Worm (Caenorhabditis elegans): ENCODE measurements around the gene C23G10.7.

C23G10.7 gene

DNA sequence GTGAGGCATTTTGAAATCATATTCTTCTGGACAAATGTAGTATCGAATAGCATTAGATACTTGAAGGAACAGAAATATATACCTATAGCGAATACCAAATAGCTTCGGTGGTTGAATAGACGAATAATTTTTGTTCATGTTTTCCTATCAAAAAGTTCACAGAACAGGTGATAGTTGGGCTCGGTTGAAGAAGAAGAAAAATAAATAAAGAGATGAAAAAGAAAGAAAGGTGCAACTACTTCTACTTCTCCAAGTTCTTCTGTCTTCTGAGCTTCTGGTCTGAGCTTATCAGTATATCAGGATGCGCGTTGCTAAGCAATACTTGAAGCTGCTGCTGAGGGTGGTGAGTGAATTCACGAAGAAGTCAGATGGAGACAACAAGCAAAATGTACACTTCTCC is 15.7 kb upstream of the C23G10.7 start, which contains the start of gene C23G10.10:
TSS of gene C23G10.10 (minus strand) at position 101 of the 400 bp plus-strand sequence.
- TF ChIP-seq lin-35 (GFP tag; optimal IDR thresholded peaks at IDR 0.05) (no peak), mef-2 (tag; optimal IDR thresholded peaks at IDR 0.05) (no peak), fkh-8 (tag; optimal IDR thresholded peaks at IDR 0.05) (peak; percentile 34), snpc-4 (tag; optimal IDR thresholded peaks at IDR 0.05) (no peak), dpl-1 (GFP tag; optimal IDR thresholded peaks at IDR 0.05) (no peak)

ce11 chrIII:6210215-6210822 is 12.1 kb upstream of the C23G10.7 start:
- no peak for TF ChIP-seq isw-1 (GFP tag; IDR thresholded peaks at IDR 0.05)
- no peak for TF ChIP-seq lin-35 (GFP tag; optimal IDR thresholded peaks at IDR 0.05)
- TF ChIP-seq snpc-4 (tag; optimal IDR thresholded peaks at IDR 0.05) = peak; percentile 46
- TF ChIP-seq nhr-237 (tag; optimal IDR thresholded peaks at IDR 0.05) = no peak
- no peak for TF ChIP-seq lin-13 (GFP tag; optimal IDR thresholded peaks at IDR 0.05)
- TF ChIP-seq swsn-7 (tag; optimal IDR thresholded peaks at IDR 0.05) = no peak
- no peak for TF ChIP-seq hlh-17 (GFP tag; optimal IDR thresholded peaks at IDR 0.05; ENCODE audit: borderline replicate concordance)
- no peak for TF ChIP-seq skn-1 (tag; optimal IDR thresholded peaks at IDR 0.05)

DNA sequence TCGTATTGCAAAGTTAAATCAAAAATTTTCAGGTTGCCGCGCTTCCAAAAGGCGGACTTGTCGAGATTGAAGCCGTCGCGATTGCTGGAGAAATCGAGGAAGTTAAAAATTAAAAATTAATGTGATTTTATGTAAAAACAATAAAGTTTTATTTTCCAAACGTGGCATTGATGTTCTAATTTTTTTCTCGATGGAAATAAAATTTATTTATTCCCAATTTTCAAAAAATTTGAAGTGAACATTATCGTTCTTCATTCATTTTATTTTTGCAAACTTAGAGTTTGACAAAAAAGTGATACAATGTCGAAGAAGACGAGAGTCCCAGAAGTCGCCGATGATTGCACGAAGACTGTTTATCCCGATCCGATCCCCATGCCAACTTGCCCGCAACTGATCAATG is 10.8 kb upstream of the C23G10.7 start, which contains the start of gene C23G10.1:
TSS of gene C23G10.1 (plus strand) at position 301 of the 400 bp plus-strand sequence.
- TF ChIP-seq nhr-12 (tag; optimal IDR thresholded peaks at IDR 0.05) = no peak
- no peak for TF ChIP-seq unc-30 (tag; optimal IDR thresholded peaks at IDR 0.05)
- no peak for TF ChIP-seq nhr-85 (tag)
- no peak for TF ChIP-seq lir-3 (tag; optimal IDR thresholded peaks at IDR 0.05; ENCODE audit: poor library complexity)
- TF ChIP-seq ztf-4 (tag; optimal IDR thresholded peaks at IDR 0.05) = no peak
- TF ChIP-seq sox-4 (tag; optimal IDR thresholded peaks at IDR 0.05) = no peak
- no peak for TF ChIP-seq ama-1 (optimal IDR thresholded peaks at IDR 0.05)
- no peak for TF ChIP-seq alr-1 (tag; optimal IDR thresholded peaks at IDR 0.05; ENCODE audit: borderline replicate concordance)
- TF ChIP-seq ztf-11 (tag; optimal IDR thresholded peaks at IDR 0.05) = no peak
- TF ChIP-seq ets-5 (GFP tag; IDR thresholded peaks at IDR 0.05) = no peak
- TF ChIP-seq sup-37 (GFP tag; optimal IDR thresholded peaks at IDR 0.05) = no peak
- TF ChIP-seq fos-1 (tag; optimal IDR thresholded peaks at IDR 0.05) = no peak
- no peak for TF ChIP-seq isw-1 (GFP tag; IDR thresholded peaks at IDR 0.05)
- no peak for TF ChIP-seq hlh-4 (tag; optimal IDR thresholded peaks at IDR 0.05)
- TF ChIP-seq pag-3 (tag; optimal IDR thresholded peaks at IDR 0.05; ENCODE audit: borderline replicate concordance, insufficient read depth) = no peak
- no peak for TF ChIP-seq unc-98 (GFP tag; IDR thresholded peaks at IDR 0.05)
- no peak for TF ChIP-seq fkh-4 (tag; optimal IDR thresholded peaks at IDR 0.05; ENCODE audit: borderline replicate concordance)
- no peak for TF ChIP-seq lin-15B (tag; optimal IDR thresholded peaks at IDR 0.05)

DNA sequence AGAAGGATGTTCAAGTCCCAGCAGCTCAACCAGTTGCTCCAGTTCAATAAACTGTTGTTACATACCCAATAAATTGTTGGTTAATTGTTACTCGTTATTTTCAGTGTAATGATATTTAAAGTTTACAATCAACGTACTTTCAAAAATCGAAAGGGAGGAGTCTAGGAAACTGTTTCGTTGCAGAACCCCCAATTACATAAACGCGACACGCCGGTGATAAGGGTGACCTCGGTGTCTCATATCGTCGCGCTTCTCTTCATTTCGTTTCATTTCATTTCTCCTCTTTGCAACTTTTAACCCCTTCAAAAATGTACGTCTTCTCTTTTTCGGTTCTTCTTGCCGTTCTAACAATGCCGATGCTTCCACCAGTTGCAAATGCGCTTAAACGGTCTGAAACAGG is 9.7 kb upstream of the C23G10.7 start, which contains the start of gene C23G10.2:
TSS of gene C23G10.2 (plus strand) at position 184 of the 400 bp plus-strand sequence.
- TF ChIP-seq blmp-1 (tag; optimal IDR thresholded peaks at IDR 0.05) = peak; percentile 14
- no peak for TF ChIP-seq ets-5 (GFP tag; IDR thresholded peaks at IDR 0.05)
- TF ChIP-seq elt-2 (tag; optimal IDR thresholded peaks at IDR 0.05) = no peak
- no peak for TF ChIP-seq nhr-19 (GFP tag; conservative IDR thresholded peaks at IDR 0.05)
- no peak for TF ChIP-seq nhr-76 (tag; optimal IDR thresholded peaks at IDR 0.05)
- peak in 1 of 2 experiments; percentile 36 for TF ChIP-seq lsy-2 (tag; optimal IDR thresholded peaks at IDR 0.05)
- no peak for TF ChIP-seq fos-1 (tag; optimal IDR thresholded peaks at IDR 0.05)
- no peak for TF ChIP-seq nhr-71 (tag; optimal IDR thresholded peaks at IDR 0.05)
- TF ChIP-seq elt-3 (tag; optimal IDR thresholded peaks at IDR 0.05) = peak in 1 of 6 experiments; percentile 58
- TF ChIP-seq unc-130 (tag; optimal IDR thresholded peaks at IDR 0.05) = no peak
- TF ChIP-seq nhr-84 (tag; optimal IDR thresholded peaks at IDR 0.05) = no peak
- no peak for TF ChIP-seq lir-3 (tag; optimal IDR thresholded peaks at IDR 0.05; ENCODE audit: poor library complexity)
- no peak for TF ChIP-seq grh-1 (GFP tag; IDR thresholded peaks at IDR 0.05)
- TF ChIP-seq jun-1 (tag; optimal IDR thresholded peaks at IDR 0.05) = no peak
- TF ChIP-seq ceh-63 (GFP tag; optimal IDR thresholded peaks at IDR 0.05) = no peak
